Worm (Caenorhabditis elegans): ENCODE data around the gene R07B1.7.

The R07B1.7 gene

ce11 chrX:9917362-9917761 is 48.4 kb downstream of the R07B1.7 start, which contains the start of gene F21G4.6:
Gene F21G4.6, minus strand, starts transcription at chrX:9917448.
- no peak for TF ChIP-seq nhr-28 (tag; optimal IDR thresholded peaks at IDR 0.05)
- no peak for TF ChIP-seq unc-39 (tag; optimal IDR thresholded peaks at IDR 0.05)
- TF ChIP-seq blmp-1 (tag; optimal IDR thresholded peaks at IDR 0.05) = no peak
- no peak for TF ChIP-seq ceh-39 (tag; optimal IDR thresholded peaks at IDR 0.05)
- TF ChIP-seq drap-1 (GFP tag; optimal IDR thresholded peaks at IDR 0.05) = no peak
- no peak for TF ChIP-seq ztf-11 (tag; optimal IDR thresholded peaks at IDR 0.05)
- TF ChIP-seq lin-13 (tag; optimal IDR thresholded peaks at IDR 0.05) = no peak
- TF ChIP-seq unc-120 (tag; optimal IDR thresholded peaks at IDR 0.05; ENCODE audit: poor library complexity, severe bottlenecking) = no peak
- TF ChIP-seq bed-3 (GFP tag; optimal IDR thresholded peaks at IDR 0.05) = no peak
- TF ChIP-seq ceh-43 (GFP tag; optimal IDR thresholded peaks at IDR 0.05) = no peak
- TF ChIP-seq hlh-1 (tag; optimal IDR thresholded peaks at IDR 0.05) = no peak
- TF ChIP-seq ceh-83 (GFP tag; optimal IDR thresholded peaks at IDR 0.05) = no peak
- no peak for TF ChIP-seq elt-3 (tag; optimal IDR thresholded peaks at IDR 0.05)
- TF ChIP-seq sem-2 (GFP tag; optimal IDR thresholded peaks at IDR 0.05) = no peak
- no peak for TF ChIP-seq ces-1 (GFP tag; optimal IDR thresholded peaks at IDR 0.05)
- TF ChIP-seq mls-2 (tag; optimal IDR thresholded peaks at IDR 0.05) = no peak
- no peak for TF ChIP-seq pha-4 (tag; optimal IDR thresholded peaks at IDR 0.05)
- TF ChIP-seq nhr-2 (tag; optimal IDR thresholded peaks at IDR 0.05) = no peak
- no peak for TF ChIP-seq elt-1 (tag; optimal IDR thresholded peaks at IDR 0.05; ENCODE audit: borderline replicate concordance, insufficient read depth)

ce11 chrX:9918997-9919396 is 50.1 kb downstream of the R07B1.7 start, which contains the start of gene folr-1:
Gene folr-1, plus strand, starts transcription at chrX:9919297.
- TF ChIP-seq nhr-2 (tag; optimal IDR thresholded peaks at IDR 0.05) = no peak
- TF ChIP-seq sptf-1 (tag; optimal IDR thresholded peaks at IDR 0.05) = no peak
- no peak for TF ChIP-seq blmp-1 (tag; optimal IDR thresholded peaks at IDR 0.05)
- TF ChIP-seq mls-2 (tag; optimal IDR thresholded peaks at IDR 0.05) = no peak
- no peak for TF ChIP-seq nhr-76 (tag; optimal IDR thresholded peaks at IDR 0.05)
- TF ChIP-seq lin-32 (GFP tag; optimal IDR thresholded peaks at IDR 0.05) = no peak
- no peak for TF ChIP-seq mab-5 (tag; optimal IDR thresholded peaks at IDR 0.05)
- TF ChIP-seq unc-39 (tag; optimal IDR thresholded peaks at IDR 0.05) = no peak
- TF ChIP-seq sem-2 (GFP tag; optimal IDR thresholded peaks at IDR 0.05) = no peak
- no peak for TF ChIP-seq snpc-4 (tag; optimal IDR thresholded peaks at IDR 0.05)
- no peak for TF ChIP-seq unc-62 (GFP tag; optimal IDR thresholded peaks at IDR 0.05)
- no peak for TF ChIP-seq ces-1 (GFP tag; optimal IDR thresholded peaks at IDR 0.05)
- no peak for TF ChIP-seq nhr-237 (tag; optimal IDR thresholded peaks at IDR 0.05)
- no peak for TF ChIP-seq drap-1 (GFP tag; optimal IDR thresholded peaks at IDR 0.05)
- TF ChIP-seq zip-8 (tag; optimal IDR thresholded peaks at IDR 0.05) = no peak

Data from whole organism, mixed stage, embryonic.